Worm (Caenorhabditis elegans) whole organism, midembryonic: ENCODE results near the gene spot-1.

ENCODE experiments used
- T22C8.4 ChIP-seq: fragments of 200-800 bp; sonication (Bioruptor generic); IDR thresholded peaks from 2 replicates; pipeline ENCODE4 v1.3.6; 2022; ENCODE audit warnings: missing genetic modification characterization, missing compliant biosample characterization
- cog-1 ChIP-seq: sonication (generic microtip); optimal IDR thresholded peaks from 2 replicates; lab custom pipeline; 2016; ENCODE audit warnings: missing genetic modification characterization, missing compliant biosample characterization
- flt-1 ChIP-seq: fragments of 200-800 bp; sonication (Bioruptor generic); IDR thresholded peaks from 2 replicates; pipeline ENCODE4 v1.3.6; 2022; ENCODE audit warnings: missing genetic modification characterization, missing compliant biosample characterization
- klf-2 ChIP-seq: fragments of 200-800 bp; sonication (Bioruptor generic); conservative IDR thresholded peaks from 2 replicates; pipeline ENCODE4 v1.3.6; 2022; ENCODE audit warnings: missing genetic modification reagents, missing genetic modification characterization, missing compliant biosample characterization
- med-1 ChIP-seq: sonication (generic microtip); optimal IDR thresholded peaks from 2 replicates; lab custom pipeline; 2017; ENCODE audit warnings: missing genetic modification characterization, mild to moderate bottlenecking, missing compliant biosample characterization, antibody characterized with exemption, missing genetic modification reagents; ENCODE audit not compliant: insufficient read depth
- ref-1 ChIP-seq: fragments of 200-800 bp; sonication (Bioruptor generic); conservative IDR thresholded peaks from 2 replicates; pipeline ENCODE4 v1.3.6; 2022; ENCODE audit warnings: missing genetic modification reagents, missing genetic modification characterization, missing compliant biosample characterization
- tab-1 ChIP-seq: fragments of 200-800 bp; sonication (Bioruptor generic); IDR thresholded peaks from 2 replicates; pipeline ENCODE4 v1.3.6; 2022; ENCODE audit warnings: missing genetic modification characterization, missing compliant biosample characterization
- ztf-23 ChIP-seq: fragments of 200-800 bp; sonication (Bioruptor generic); IDR thresholded peaks from 2 replicates; pipeline ENCODE4 v1.3.6; 2022; ENCODE audit warnings: missing genetic modification reagents, missing genetic modification characterization, missing compliant biosample characterization
- ztf-29 ChIP-seq: fragments of 200-800 bp; sonication (Bioruptor generic); IDR thresholded peaks from 2 replicates; pipeline ENCODE4 v1.3.6; 2022; ENCODE audit warnings: missing genetic modification reagents, missing genetic modification characterization, missing compliant biosample characterization

spot-1 gene

ce11 chrIII:7293075-7293684, 16.1 kb upstream of the spot-1 start, which contains the start of gene cwf-19L2:
Gene cwf-19L2 (plus strand): TSS chrIII:7293634.
- TF ChIP-seq klf-2 (GFP tag; lab: Robert Waterston, UW) (no peak), flt-1 (GFP tag; lab: Robert Waterston, UW) (no peak), tab-1 (no peak), ztf-29 (GFP tag; lab: Robert Waterston, UW) (no peak), med-1 (no peak), T22C8.4 (GFP tag; lab: Robert Waterston, UW) (no peak), ref-1 (GFP tag; lab: Robert Waterston, UW) (no peak), cog-1 (tag; lab: Kevin White, UChicago) (no peak), ztf-23 (GFP tag; lab: Robert Waterston, UW) (no peak)

ce11 chrIII:7292569-7292968, 15.5 kb upstream of the spot-1 start:
- TF ChIP-seq tab-1, result no peak
- TF ChIP-seq med-1, result no peak
- TF ChIP-seq ztf-23 (GFP tag; lab: Robert Waterston, UW), result no peak
- TF ChIP-seq flt-1 (GFP tag; lab: Robert Waterston, UW), result no peak
- TF ChIP-seq ref-1 (GFP tag; lab: Robert Waterston, UW), result no peak

- TF ChIP-seq ztf-29 (GFP tag; lab: Robert Waterston, UW) (no peak), med-1 (no peak), ref-1 (GFP tag; lab: Robert Waterston, UW) (no peak), flt-1 (GFP tag; lab: Robert Waterston, UW) (no peak), cog-1 (tag; lab: Kevin White, UChicago) (no peak), klf-2 (GFP tag; lab: Robert Waterston, UW) (no peak), tab-1 (no peak), T22C8.4 (GFP tag; lab: Robert Waterston, UW) (no peak), ztf-23 (GFP tag; lab: Robert Waterston, UW) (no peak)
These were observed 14.1 kb upstream of the spot-1 start for ce11 chrIII:7291216-7291615.

ce11 chrIII:7290462-7290861, 13.4 kb upstream of the spot-1 start, which contains the start of gene algn-11:
Gene algn-11 (minus strand): TSS chrIII:7290562.
- TF ChIP-seq ztf-23 (GFP tag; lab: Robert Waterston, UW) (no peak), cog-1 (tag; lab: Kevin White, UChicago) (no peak), tab-1 (no peak), T22C8.4 (GFP tag; lab: Robert Waterston, UW) (no peak), flt-1 (GFP tag; lab: Robert Waterston, UW) (no peak), ztf-29 (GFP tag; lab: Robert Waterston, UW) (no peak), med-1 (no peak), ref-1 (GFP tag; lab: Robert Waterston, UW) (no peak), klf-2 (GFP tag; lab: Robert Waterston, UW) (no peak)

- TF ChIP-seq tab-1 (no peak), ztf-29 (GFP tag; lab: Robert Waterston, UW) (no peak), klf-2 (GFP tag; lab: Robert Waterston, UW) (no peak), med-1 (no peak), T22C8.4 (GFP tag; lab: Robert Waterston, UW) (no peak), cog-1 (tag; lab: Kevin White, UChicago) (no peak), ref-1 (GFP tag; lab: Robert Waterston, UW) (no peak)
These were observed 10.4 kb upstream of the spot-1 start, which contains the start of gene ykt-6 for ce11 chrIII:7287503-7287902. Gene ykt-6 (minus strand): TSS chrIII:7287603.

- TF ChIP-seq tab-1 (no peak), ref-1 (GFP tag; lab: Robert Waterston, UW) (no peak), klf-2 (GFP tag; lab: Robert Waterston, UW) (no peak), med-1 (no peak), cog-1 (tag; lab: Kevin White, UChicago) (no peak), flt-1 (GFP tag; lab: Robert Waterston, UW) (no peak), ztf-29 (GFP tag; lab: Robert Waterston, UW) (no peak), ztf-23 (GFP tag; lab: Robert Waterston, UW) (no peak), T22C8.4 (GFP tag; lab: Robert Waterston, UW) (no peak)
These were observed 8.7 kb upstream of the spot-1 start, which contains the start of gene pho-5 for ce11 chrIII:7285783-7286182. Gene pho-5 (minus strand): TSS chrIII:7285883.

ce11 chrIII:7281179-7281578, 4.1 kb upstream of the spot-1 start, which contains the start of gene B0361.3:
Gene B0361.3 (plus strand): TSS chrIII:7281462.
- TF ChIP-seq ztf-29 (GFP tag; lab: Robert Waterston, UW) (no peak), cog-1 (tag; lab: Kevin White, UChicago) (no peak), ref-1 (GFP tag; lab: Robert Waterston, UW) (no peak), T22C8.4 (GFP tag; lab: Robert Waterston, UW) (no peak), klf-2 (GFP tag; lab: Robert Waterston, UW) (no peak), med-1 (no peak), flt-1 (GFP tag; lab: Robert Waterston, UW) (no peak), tab-1 (no peak)

- TF ChIP-seq klf-2 (GFP tag; lab: Robert Waterston, UW), result no peak
- TF ChIP-seq med-1, result no peak
- TF ChIP-seq ztf-29 (GFP tag; lab: Robert Waterston, UW), result no peak
These were observed 1.4 kb upstream of the spot-1 start for ce11 chrIII:7278491-7278890.

ce11 chrIII:7275296-7275695, 1.8 kb downstream of the spot-1 start, which contains the start of gene psd-1:
Gene psd-1 (minus strand): TSS chrIII:7275396.
- TF ChIP-seq flt-1 (GFP tag; lab: Robert Waterston, UW), result no peak
- no peak for TF ChIP-seq med-1
- no peak for TF ChIP-seq T22C8.4 (GFP tag; lab: Robert Waterston, UW)
- TF ChIP-seq ref-1 (GFP tag; lab: Robert Waterston, UW), result no peak
- TF ChIP-seq cog-1 (tag; lab: Kevin White, UChicago), result no peak
- no peak for TF ChIP-seq tab-1
- no peak for TF ChIP-seq klf-2 (GFP tag; lab: Robert Waterston, UW)
- TF ChIP-seq ztf-29 (GFP tag; lab: Robert Waterston, UW), result no peak
- TF ChIP-seq ztf-23 (GFP tag; lab: Robert Waterston, UW), result no peak
